Worm (Caenorhabditis elegans) whole organism, midembryonic: Measurements from ENCODE around the gene srv-8.

Experiments
- flt-1 ChIP-seq: fragments of 200-800 bp; sonication (Bioruptor generic); IDR thresholded peaks from 2 replicates; pipeline ENCODE4 v1.3.6; 2022; ENCODE audit warnings: missing genetic modification characterization, missing compliant biosample characterization
- klf-2 ChIP-seq: fragments of 200-800 bp; sonication (Bioruptor generic); conservative IDR thresholded peaks from 2 replicates; pipeline ENCODE4 v1.3.6; 2022; ENCODE audit warnings: missing genetic modification reagents, missing genetic modification characterization, missing compliant biosample characterization
- ref-1 ChIP-seq: fragments of 200-800 bp; sonication (Bioruptor generic); conservative IDR thresholded peaks from 2 replicates; pipeline ENCODE4 v1.3.6; 2022; ENCODE audit warnings: missing genetic modification reagents, missing genetic modification characterization, missing compliant biosample characterization
- ztf-29 ChIP-seq: fragments of 200-800 bp; sonication (Bioruptor generic); IDR thresholded peaks from 2 replicates; pipeline ENCODE4 v1.3.6; 2022; ENCODE audit warnings: missing genetic modification reagents, missing genetic modification characterization, missing compliant biosample characterization

DNA sequence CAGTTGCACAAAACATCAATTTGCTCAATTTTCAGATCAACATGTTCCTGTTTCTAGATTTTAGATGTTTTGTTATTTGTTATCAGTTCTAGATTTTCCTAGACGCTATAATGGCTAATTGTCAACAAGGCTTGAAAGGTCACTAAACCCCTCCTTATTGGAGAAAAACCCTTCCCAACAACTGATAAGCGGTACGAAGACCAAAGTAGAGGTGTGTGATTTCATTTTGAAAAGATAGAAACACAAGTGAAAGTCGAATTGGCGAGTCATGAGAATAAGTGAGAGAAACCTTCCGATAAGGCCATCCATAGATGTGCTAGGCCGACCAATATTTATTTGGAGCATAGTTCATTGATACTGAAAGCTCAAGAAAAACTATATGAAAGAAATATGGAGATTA, 46.9 kb downstream of the srv-8 start:
- no peak for TF ChIP-seq ztf-29 (GFP tag; lab: Robert Waterston, UW)
- no peak for TF ChIP-seq ref-1 (GFP tag; lab: Robert Waterston, UW)
- no peak for TF ChIP-seq flt-1 (GFP tag; lab: Robert Waterston, UW)
- TF ChIP-seq klf-2 (GFP tag; lab: Robert Waterston, UW): no peak
